Worm (Caenorhabditis elegans) whole organism, young adult: ENCODE data around the gene sec-6.

Source experiments
- B0035.1 ChIP-seq: sonication (generic microtip); optimal IDR thresholded peaks from 2 replicates; lab custom pipeline; 2016; ENCODE audit warnings: missing genetic modification characterization, mild to moderate bottlenecking, missing compliant biosample characterization, missing genotype, missing genetic modification reagents
- B0261.1 ChIP-seq: sonication (generic microtip); optimal IDR thresholded peaks from 2 replicates; lab custom pipeline; 2016; ENCODE audit warnings: mild to moderate bottlenecking, missing genetic modification characterization, moderate library complexity, missing compliant biosample characterization
- C17E4.6 ChIP-seq: fragments of 200-800 bp; sonication (Bioruptor generic); IDR thresholded peaks from 2 replicates; pipeline ENCODE4 v1.3.6; 2022; ENCODE audit warnings: missing genetic modification reagents, missing genetic modification characterization, missing compliant biosample characterization
- F23B12.7 ChIP-seq: sonication (generic microtip); optimal IDR thresholded peaks from 2 replicates; lab custom pipeline; 2017; ENCODE audit warnings: missing genetic modification characterization, mild to moderate bottlenecking, missing compliant biosample characterization, antibody characterized with exemption, moderate library complexity; ENCODE audit not compliant: insufficient read depth
- K12H6.12 ChIP-seq: fragments of 200-800 bp; sonication (Bioruptor generic); optimal IDR thresholded peaks from 2 replicates; lab custom pipeline; 2018; ENCODE audit warnings: mild to moderate bottlenecking, missing genetic modification characterization, missing compliant biosample characterization
- T07F8.4 ChIP-seq: sonication (generic microtip); optimal IDR thresholded peaks from 2 replicates; lab custom pipeline; 2016; ENCODE audit warnings: mild to moderate bottlenecking, missing genetic modification characterization, moderate library complexity, missing compliant biosample characterization
- T26A5.8 ChIP-seq: sonication (generic microtip); optimal IDR thresholded peaks from 2 replicates; lab custom pipeline; 2016; ENCODE audit warnings: missing genetic modification characterization, missing compliant biosample characterization
- Y53F4B.3 ChIP-seq: fragments of 200-800 bp; sonication (Bioruptor generic); IDR thresholded peaks from 2 replicates; pipeline ENCODE4 v1.3.6; 2022; ENCODE audit warnings: missing genetic modification reagents, missing genetic modification characterization, missing compliant biosample characterization
- Y67H2A.10 ChIP-seq: fragments of 200-800 bp; sonication (Bioruptor generic); conservative IDR thresholded peaks from 2 replicates; pipeline ENCODE4 v1.3.6; 2022; ENCODE audit warnings: missing genetic modification reagents, missing genetic modification characterization, missing compliant biosample characterization
- ZK185.1 ChIP-seq: sonication (generic microtip); optimal IDR thresholded peaks from 2 replicates; lab custom pipeline; 2016; ENCODE audit warnings: mild to moderate bottlenecking, missing genetic modification characterization, missing compliant biosample characterization; ENCODE audit not compliant: poor library complexity, severe bottlenecking
- akir-1 ChIP-seq: fragments of 200-800 bp; sonication (Bioruptor generic); optimal IDR thresholded peaks from 2 replicates; lab custom pipeline; 2018; ENCODE audit warnings: mild to moderate bottlenecking, missing genetic modification characterization, moderate library complexity, missing compliant biosample characterization
- ama-1 ChIP-seq, 3 experiments: fragments of 150-350 bp in 1 of 3; sonication (generic microtip) in 2 of 3; optimal IDR thresholded peaks; 2 replicates each; lab custom pipeline; 2014 to 2018; ENCODE audit warnings: missing biosample characterization in 2 of 3, missing genetic modification characterization in 2 of 3, missing genetic modification reagents in 2 of 3
- aptf-3 ChIP-seq: fragments of 200-800 bp; sonication (Bioruptor generic); IDR thresholded peaks from 2 replicates; pipeline ENCODE4 v1.3.6; 2022; ENCODE audit warnings: missing genetic modification characterization, missing compliant biosample characterization
- bed-2 ChIP-seq: fragments of 200-800 bp; sonication (Bioruptor generic); IDR thresholded peaks from 2 replicates; pipeline ENCODE4 v1.3.6; 2022; ENCODE audit warnings: missing genetic modification reagents, missing genetic modification characterization, missing compliant biosample characterization
- ccch-3 ChIP-seq: fragments of 200-800 bp; sonication (Bioruptor generic); optimal IDR thresholded peaks from 2 replicates; lab custom pipeline; 2018; ENCODE audit warnings: mild to moderate bottlenecking, missing genetic modification characterization, missing compliant biosample characterization
- cebp-1 ChIP-seq, 2 experiments: fragments of 200-800 bp in 1 of 2; sonication (Bioruptor generic) in 1 of 2; sonication (generic microtip) in 1 of 2; IDR thresholded peaks in 1 of 2; optimal IDR thresholded peaks in 1 of 2; 2 replicates each; pipeline versions ENCODE4 v1.3.6 to Lab custom; 2017 to 2022; ENCODE audit warnings: missing compliant biosample characterization in 2 of 2, missing genetic modification characterization in 2 of 2, mild to moderate bottlenecking in 1 of 2, missing genetic modification reagents in 1 of 2, moderate library complexity in 1 of 2
- dox-1 ChIP-seq: fragments of 200-800 bp; sonication (Bioruptor generic); IDR thresholded peaks from 2 replicates; pipeline ENCODE4 v1.3.6; 2022; ENCODE audit warnings: missing genetic modification reagents, missing genetic modification characterization, missing compliant biosample characterization
- dpff-1 ChIP-seq: sonication (generic microtip); optimal IDR thresholded peaks from 2 replicates; lab custom pipeline; 2017; ENCODE audit warnings: mild to moderate bottlenecking, missing genetic modification characterization, missing compliant biosample characterization
- dpl-1 ChIP-seq: fragments of 150-350 bp; optimal IDR thresholded peaks from 2 replicates; lab custom pipeline; 2014; ENCODE audit warnings: missing biosample characterization, missing genetic modification reagents, missing genetic modification characterization
- efl-1 ChIP-seq: fragments of 150-350 bp; optimal IDR thresholded peaks from 2 replicates; lab custom pipeline; 2014; ENCODE audit warnings: missing biosample characterization, missing genetic modification reagents, missing genetic modification characterization
- egl-18 ChIP-seq: fragments of 200-800 bp; sonication (Bioruptor generic); IDR thresholded peaks from 2 replicates; pipeline ENCODE4 v1.3.6; 2022; ENCODE audit warnings: missing genetic modification reagents, missing genetic modification characterization, missing compliant biosample characterization
- ekl-4 ChIP-seq: fragments of 200-800 bp; sonication (Bioruptor generic); IDR thresholded peaks from 2 replicates; pipeline ENCODE4 v1.3.6; 2022; ENCODE audit warnings: missing genetic modification reagents, missing genetic modification characterization, missing compliant biosample characterization
- ets-4 ChIP-seq: fragments of 200-800 bp; sonication (Bioruptor generic); optimal IDR thresholded peaks from 2 replicates; lab custom pipeline; 2018; ENCODE audit warnings: mild to moderate bottlenecking, missing genetic modification characterization, missing compliant biosample characterization
- fkh-3 ChIP-seq: sonication (generic microtip); optimal IDR thresholded peaks from 2 replicates; lab custom pipeline; 2016; ENCODE audit warnings: mild to moderate bottlenecking, missing genetic modification characterization, missing compliant biosample characterization
- lin-40 ChIP-seq: sonication (generic microtip); optimal IDR thresholded peaks from 2 replicates; lab custom pipeline; 2016; ENCODE audit warnings: missing genetic modification characterization, mild to moderate bottlenecking, missing compliant biosample characterization, missing genotype, missing genetic modification reagents
- lir-1 ChIP-seq: fragments of 200-800 bp; sonication (Bioruptor generic); conservative IDR thresholded peaks from 2 replicates; pipeline ENCODE4 v1.3.6; 2022; ENCODE audit warnings: missing genetic modification reagents, missing genetic modification characterization, missing compliant biosample characterization
- lsl-1 ChIP-seq: fragments of 200-800 bp; sonication (Bioruptor generic); optimal IDR thresholded peaks from 2 replicates; lab custom pipeline; 2018; ENCODE audit warnings: mild to moderate bottlenecking, missing genetic modification characterization, moderate library complexity, missing compliant biosample characterization
- lsy-27 ChIP-seq: sonication (generic microtip); optimal IDR thresholded peaks from 2 replicates; lab custom pipeline; 2017; ENCODE audit warnings: missing genetic modification characterization, mild to moderate bottlenecking, missing compliant biosample characterization, antibody characterized with exemption, missing genotype, borderline replicate concordance; ENCODE audit not compliant: insufficient read depth
- madf-6 ChIP-seq: fragments of 200-800 bp; sonication (Bioruptor generic); IDR thresholded peaks from 2 replicates; pipeline ENCODE4 v1.3.6; 2022; ENCODE audit warnings: missing genetic modification reagents, missing genetic modification characterization, missing compliant biosample characterization
- mel-28 ChIP-seq: sonication (generic microtip); optimal IDR thresholded peaks from 2 replicates; lab custom pipeline; 2016; ENCODE audit warnings: borderline replicate concordance, mild to moderate bottlenecking, missing genetic modification characterization, missing compliant biosample characterization
- mxl-1 ChIP-seq: sonication (generic microtip); optimal IDR thresholded peaks from 2 replicates; lab custom pipeline; 2016; ENCODE audit warnings: missing genetic modification characterization, missing compliant biosample characterization
- nhr-80 ChIP-seq: sonication (generic microtip); optimal IDR thresholded peaks from 2 replicates; lab custom pipeline; 2016; ENCODE audit warnings: missing genetic modification characterization, missing compliant biosample characterization
- pbrm-1 ChIP-seq: fragments of 200-800 bp; sonication (Bioruptor generic); IDR thresholded peaks from 2 replicates; pipeline ENCODE4 v1.3.6; 2022; ENCODE audit warnings: missing genetic modification reagents, missing genetic modification characterization, missing compliant biosample characterization
- pha-4 ChIP-seq: fragments of 150-350 bp; sonication (generic microtip); optimal IDR thresholded peaks from 2 replicates; lab custom pipeline; 2014; ENCODE audit warnings: missing biosample characterization, missing genetic modification reagents, missing genetic modification characterization
- rcor-1 ChIP-seq: fragments of 200-800 bp; sonication (Bioruptor generic); IDR thresholded peaks from 2 replicates; pipeline ENCODE4 v1.3.6; 2022; ENCODE audit warnings: missing genetic modification reagents, missing genetic modification characterization, missing compliant biosample characterization
- rec-8 ChIP-seq, 2 experiments: sonication (generic microtip); optimal IDR thresholded peaks; 2 replicates each; lab custom pipeline; 2016; ENCODE audit warnings: mild to moderate bottlenecking in 2 of 2, missing genetic modification characterization in 2 of 2, missing genetic modification reagents in 2 of 2, missing genotype in 2 of 2, missing biosample characterization in 1 of 2, missing compliant biosample characterization in 1 of 2, moderate library complexity in 1 of 2
- sdz-38 ChIP-seq: sonication (generic microtip); optimal IDR thresholded peaks from 2 replicates; lab custom pipeline; 2016; ENCODE audit warnings: missing genotype, missing genetic modification characterization, missing compliant biosample characterization
- snpc-4 ChIP-seq, 5 experiments: fragments of 150-350 bp in 1 of 5; sonication (generic microtip) in 4 of 5; optimal IDR thresholded peaks; 2 replicates each; lab custom pipeline; 2014 to 2018; ENCODE audit warnings: missing genetic modification characterization in 5 of 5, missing biosample characterization in 3 of 5, antibody characterized with exemption in 2 of 5, mild to moderate bottlenecking in 2 of 5, missing compliant biosample characterization in 2 of 5, missing genotype in 2 of 5, moderate library complexity in 2 of 5, missing genetic modification reagents in 1 of 5
- sptf-2 ChIP-seq: fragments of 200-800 bp; sonication (Bioruptor generic); optimal IDR thresholded peaks from 2 replicates; lab custom pipeline; 2018; ENCODE audit warnings: mild to moderate bottlenecking, missing genetic modification characterization, missing compliant biosample characterization
- tbx-9 ChIP-seq: sonication (generic microtip); optimal IDR thresholded peaks from 2 replicates; lab custom pipeline; 2016; ENCODE audit warnings: borderline replicate concordance, missing genetic modification characterization, inconsistent platforms, missing compliant biosample characterization
- zfh-2 ChIP-seq: fragments of 200-800 bp; sonication (Bioruptor generic); conservative IDR thresholded peaks from 2 replicates; pipeline ENCODE4 v1.3.6; 2022; ENCODE audit warnings: missing genetic modification reagents, missing genetic modification characterization, missing compliant biosample characterization
- zim-3 ChIP-seq: sonication (generic microtip); optimal IDR thresholded peaks from 2 replicates; lab custom pipeline; 2017; ENCODE audit warnings: mild to moderate bottlenecking, missing genetic modification characterization, moderate library complexity, missing compliant biosample characterization
- ztf-25 ChIP-seq: fragments of 200-800 bp; sonication (Bioruptor generic); IDR thresholded peaks from 2 replicates; pipeline ENCODE4 v1.3.6; 2022; ENCODE audit warnings: missing genetic modification reagents, missing genetic modification characterization, missing compliant biosample characterization
- ztf-26 ChIP-seq: sonication (generic microtip); optimal IDR thresholded peaks from 2 replicates; lab custom pipeline; 2017; ENCODE audit warnings: missing genetic modification characterization, missing compliant biosample characterization
- ztf-3 ChIP-seq: fragments of 200-800 bp; sonication (Bioruptor generic); optimal IDR thresholded peaks from 2 replicates; lab custom pipeline; 2018; ENCODE audit warnings: mild to moderate bottlenecking, missing genetic modification characterization, missing compliant biosample characterization
- ztf-6 ChIP-seq: fragments of 200-800 bp; sonication (Bioruptor generic); IDR thresholded peaks from 2 replicates; pipeline ENCODE4 v1.3.6; 2022; ENCODE audit warnings: missing genetic modification reagents, missing genetic modification characterization, missing compliant biosample characterization

Gene sec-6

DNA sequence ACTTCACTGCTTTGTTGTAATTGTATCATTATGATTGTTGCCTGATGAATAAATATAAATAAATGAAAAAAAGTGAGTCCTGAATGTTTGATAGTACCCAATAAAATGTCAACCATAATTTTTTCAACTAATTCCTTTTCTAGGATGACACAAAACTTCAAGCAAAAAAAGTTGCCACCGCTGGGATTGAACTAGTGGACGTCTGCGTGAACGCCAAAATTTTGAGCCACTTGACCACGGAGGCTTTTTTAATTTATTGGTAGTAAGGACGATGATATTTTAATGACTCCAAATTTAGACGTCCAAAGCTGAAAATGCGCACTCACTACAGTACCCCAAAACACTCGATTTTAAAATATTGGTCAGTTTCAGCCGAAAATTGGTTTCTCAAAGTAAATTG lies 5.7 kb upstream of the sec-6 start (continued):
- TF ChIP-seq cebp-1 (GFP tag; IDR thresholded peaks at IDR 0.05; lab: Robert Waterston, UW) (peak; percentile 39; the same call in 1 of the 2 replicates), cebp-1 (tag; optimal IDR thresholded peaks at IDR 0.05; lab: Kevin White, UChicago) (peak; percentile 66), lir-1 (no peak), B0261.1 (peak; percentile 74), egl-18 (GFP tag; lab: Robert Waterston, UW) (no peak), rcor-1 (GFP tag; lab: Robert Waterston, UW) (no peak), nhr-80 (tag; lab: Kevin White, UChicago) (no peak), lsl-1 (GFP tag; lab: Kevin White, UChicago) (peak; percentile 44), ztf-26 (tag; lab: Kevin White, UChicago) (peak; percentile 61), bed-2 (GFP tag; lab: Robert Waterston, UW) (no peak), dpl-1 (no peak), ztf-3 (no peak), mxl-1 (tag; lab: Kevin White, UChicago) (peak; percentile 38), rec-8 (tag; optimal IDR thresholded peaks at IDR 0.05; lab: Kevin White, UChicago) (peak; percentile 80 to 84), B0035.1 (peak; percentile 0), pbrm-1 (peak; percentile 77), K12H6.12 (no peak), akir-1 (GFP tag; lab: Kevin White, UChicago) (no peak), snpc-4 (GFP tag; optimal IDR thresholded peaks at IDR 0.05; lab: Kevin White, UChicago) (peak; percentile 8), snpc-4 (tag; optimal IDR thresholded peaks at IDR 0.05; lab: Kevin White, UChicago) (peak in 3 of 4 experiments; percentile 38 to 52 (median 49)), dox-1 (GFP tag; lab: Robert Waterston, UW) (peak; percentile 73), ekl-4 (GFP tag; lab: Robert Waterston, UW) (peak; percentile 69; the same call in 1 of the 2 replicates), ama-1 (optimal IDR thresholded peaks at IDR 0.05; lab: Kevin White, UChicago) (no peak), ama-1 (GFP tag; optimal IDR thresholded peaks at IDR 0.05; lab: Kevin White, UChicago) (peak; percentile 48 to 64), ZK185.1 (tag; lab: Kevin White, UChicago) (peak; percentile 54), F23B12.7 (tag; lab: Kevin White, UChicago) (peak; percentile 37), aptf-3 (peak; percentile 98), ccch-3 (no peak), zim-3 (tag; lab: Kevin White, UChicago) (peak; percentile 90), Y53F4B.3 (GFP tag; lab: Robert Waterston, UW) (peak; percentile 26; the same call in 1 of the 2 replicates), lsy-27 (tag; lab: Kevin White, UChicago) (no peak), mel-28 (no peak), madf-6 (peak; percentile 72), tbx-9 (tag; lab: Kevin White, UChicago) (no peak), sptf-2 (GFP tag; lab: Kevin White, UChicago) (no peak), ets-4 (GFP tag; lab: Kevin White, UChicago) (no peak), T07F8.4 (tag; lab: Kevin White, UChicago) (no peak), ztf-25 (peak; percentile 94), T26A5.8 (tag; lab: Kevin White, UChicago) (peak; percentile 78), lin-40 (peak; percentile 9), dpff-1 (tag; lab: Kevin White, UChicago) (peak; percentile 84), efl-1 (GFP tag; lab: Kevin White, UChicago) (no peak), sdz-38 (tag; lab: Kevin White, UChicago) (no peak), C17E4.6 (no peak), fkh-3 (peak; percentile 89), Y67H2A.10 (GFP tag; lab: Robert Waterston, UW) (no peak), zfh-2 (no peak), pha-4 (tag; lab: Kevin White, UChicago) (no peak), ztf-6 (GFP tag; lab: Robert Waterston, UW) (no peak)
